Worm (Caenorhabditis elegans): ENCODE results near the gene M60.6.

DNA sequence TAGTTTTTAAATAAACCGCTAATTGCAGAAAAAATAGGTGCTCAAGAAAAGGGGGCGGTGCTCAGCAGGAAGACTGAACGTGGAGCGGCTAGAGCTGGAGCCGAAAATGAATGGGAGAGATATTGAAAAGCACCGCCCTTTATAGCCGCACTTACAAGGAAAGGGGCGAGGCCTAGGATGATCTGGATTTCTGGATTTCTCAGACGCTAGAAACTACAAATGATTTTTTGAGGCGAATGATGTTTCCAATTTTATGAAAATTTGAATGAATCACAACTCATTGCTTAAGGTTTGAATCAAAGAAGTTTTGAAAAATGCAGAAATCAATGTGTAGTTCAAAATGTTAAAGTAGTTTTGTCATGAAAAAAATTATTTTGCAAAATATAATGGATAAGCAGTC is 27.3 kb downstream of the M60.6 start, which contains the start of gene K02A6.2:
- TF ChIP-seq dpl-1 (GFP tag; optimal IDR thresholded peaks at IDR 0.05) (no peak), lin-26 (GFP tag; IDR thresholded peaks at IDR 0.05) (no peak), him-1 (tag; optimal IDR thresholded peaks at IDR 0.05) (no peak)
